Fruit fly (Drosophila melanogaster) whole organism, embryonic: ENCODE measurements around the gene veli.

ENCODE experiments used
- Atf-2 ChIP-seq: fragments of 200-800 bp; sonication (Bioruptor generic); optimal IDR thresholded peaks from 2 replicates; lab custom pipeline; 2016; ENCODE audit warnings: missing biosample characterization, missing genetic modification characterization
- CG12155 ChIP-seq: fragments of 200-800 bp; sonication (Bioruptor generic); optimal IDR thresholded peaks from 3 replicates; lab custom pipeline; 2016; ENCODE audit warnings: missing biosample characterization, missing genetic modification characterization
- CG1233 ChIP-seq: fragments of 200-800 bp; sonication (Bioruptor generic); optimal IDR thresholded peaks from 4 replicates; lab custom pipeline; 2018; ENCODE audit warnings: missing biosample characterization, mild to moderate bottlenecking, missing genetic modification characterization
- CG13775 ChIP-seq: fragments of 200-800 bp; sonication (Bioruptor generic); optimal IDR thresholded peaks from 3 replicates; lab custom pipeline; 2017; ENCODE audit warnings: missing biosample characterization, mild to moderate bottlenecking, missing genetic modification characterization
- CG14014 ChIP-seq: fragments of 200-800 bp; sonication (Bioruptor generic); IDR thresholded peaks from 2 replicates; pipeline ENCODE4 v1.3.6; 2022; ENCODE audit warnings: missing biosample characterization, missing genetic modification characterization
- CG14860 ChIP-seq: fragments of 200-800 bp; sonication (Bioruptor generic); IDR thresholded peaks from 3 replicates; pipeline ENCODE4 v1.3.6; 2022; ENCODE audit warnings: missing biosample characterization, missing genetic modification characterization; ENCODE audit not compliant: partially characterized antibody
- CG15601 ChIP-seq: fragments of 200-800 bp; sonication (Bioruptor generic); optimal IDR thresholded peaks from 3 replicates; lab custom pipeline; 2019; ENCODE audit warnings: missing biosample characterization, mild to moderate bottlenecking, missing genetic modification characterization, moderate library complexity
- CG16779 ChIP-seq: fragments of 200-800 bp; sonication (Bioruptor generic); IDR thresholded peaks from 2 replicates; pipeline ENCODE4 v1.3.6; 2022; ENCODE audit warnings: missing biosample characterization, missing genetic modification characterization
- CG17385 ChIP-seq: fragments of 200-800 bp; sonication (Bioruptor generic); optimal IDR thresholded peaks from 3 replicates; lab custom pipeline; 2018; ENCODE audit warnings: missing biosample characterization, mild to moderate bottlenecking, missing genetic modification characterization
- CG30403 ChIP-seq: fragments of 200-800 bp; sonication (Bioruptor generic); optimal IDR thresholded peaks from 3 replicates; lab custom pipeline; 2016; ENCODE audit warnings: missing biosample characterization, missing genetic modification characterization
- CG31388 ChIP-seq: fragments of 200-800 bp; sonication (Bioruptor generic); optimal IDR thresholded peaks from 2 replicates; lab custom pipeline; 2016; ENCODE audit warnings: missing biosample characterization, missing genetic modification characterization
- CG6272 ChIP-seq: fragments of 200-800 bp; sonication (Bioruptor generic); IDR thresholded peaks from 2 replicates; pipeline ENCODE4 v1.3.6; 2022; ENCODE audit warnings: missing biosample characterization, missing genetic modification characterization
- CG6765 ChIP-seq: fragments of 200-800 bp; sonication (Bioruptor generic); optimal IDR thresholded peaks from 3 replicates; lab custom pipeline; 2017; ENCODE audit warnings: missing biosample characterization, mild to moderate bottlenecking, missing genetic modification characterization
- CG9932 ChIP-seq: fragments of 200-800 bp; sonication (Bioruptor generic); IDR thresholded peaks from 2 replicates; pipeline ENCODE4 v1.3.6; 2022; ENCODE audit warnings: missing biosample characterization, missing genetic modification characterization
- CHES-1-like ChIP-seq: fragments of 200-800 bp; sonication (Bioruptor generic); optimal IDR thresholded peaks from 2 replicates; lab custom pipeline; 2016; ENCODE audit warnings: missing biosample characterization, missing genetic modification characterization
- CTCF ChIP-seq: fragments of 200-800 bp; sonication (Bioruptor generic); optimal IDR thresholded peaks from 2 replicates; lab custom pipeline; 2017; ENCODE audit warnings: missing biosample characterization, mild to moderate bottlenecking, missing genetic modification characterization, moderate library complexity
- CkIIα-i1 ChIP-seq: fragments of 200-800 bp; sonication (Bioruptor generic); IDR thresholded peaks from 2 replicates; pipeline ENCODE4 v1.3.6; 2022; ENCODE audit warnings: missing biosample characterization, missing genetic modification characterization
- Dip3 ChIP-seq: fragments of 200-800 bp; sonication (Bioruptor generic); optimal IDR thresholded peaks from 3 replicates; lab custom pipeline; 2016; ENCODE audit warnings: missing biosample characterization, missing genetic modification characterization
- Eip74EF ChIP-seq, 2 experiments: fragments of 200-800 bp in 1 of 2; fragments of >200 bp in 1 of 2; sonication (Bioruptor generic) in 1 of 2; optimal IDR thresholded peaks; 2 replicates each; lab custom pipeline; 2017 to 2019; ENCODE audit warnings: missing biosample characterization in 2 of 2, missing genetic modification characterization in 2 of 2, mild to moderate bottlenecking in 1 of 2, moderate library complexity in 1 of 2
- Fer3 ChIP-seq: fragments of 200-800 bp; sonication (Bioruptor generic); optimal IDR thresholded peaks from 2 replicates; lab custom pipeline; 2018; ENCODE audit warnings: missing biosample characterization, mild to moderate bottlenecking, missing genetic modification characterization, moderate library complexity
- MBD-R2 ChIP-seq: fragments of 200-800 bp; sonication (Bioruptor generic); IDR thresholded peaks from 2 replicates; pipeline ENCODE4 v1.3.6; 2022; ENCODE audit warnings: missing biosample characterization, missing genetic modification characterization
- Nf-YA ChIP-seq: fragments of 200-800 bp; sonication (Bioruptor generic); IDR thresholded peaks from 2 replicates; pipeline ENCODE4 v1.3.6; 2022; ENCODE audit warnings: missing biosample characterization, missing genetic modification characterization
- Nf-YB ChIP-seq: fragments of 200-800 bp; sonication (Bioruptor generic); optimal IDR thresholded peaks from 3 replicates; lab custom pipeline; 2019; ENCODE audit warnings: missing biosample characterization, mild to moderate bottlenecking, missing genetic modification characterization, moderate library complexity
- NfI ChIP-seq: fragments of 200-800 bp; sonication (Bioruptor generic); optimal IDR thresholded peaks from 3 replicates; lab custom pipeline; 2018; ENCODE audit warnings: missing biosample characterization, mild to moderate bottlenecking, missing genetic modification characterization, moderate library complexity
- Scr ChIP-seq: fragments of 200-800 bp; sonication (Bioruptor generic); IDR thresholded peaks from 2 replicates; pipeline ENCODE4 v1.3.6; 2022; ENCODE audit warnings: missing biosample characterization, missing genetic modification characterization; ENCODE audit not compliant: partially characterized antibody
- Side ChIP-seq: fragments of 200-800 bp; sonication (Bioruptor generic); optimal IDR thresholded peaks from 2 replicates; lab custom pipeline; 2016; ENCODE audit warnings: missing biosample characterization, missing genetic modification characterization
- Sin3A ChIP-seq: fragments of >200 bp; optimal IDR thresholded peaks from 2 replicates; lab custom pipeline; 2018
- Sox100B ChIP-seq: fragments of 200-800 bp; sonication (Bioruptor generic); optimal IDR thresholded peaks from 3 replicates; lab custom pipeline; 2018; ENCODE audit warnings: missing biosample characterization, mild to moderate bottlenecking, missing genetic modification characterization
- Vsx1 ChIP-seq: fragments of 200-800 bp; sonication (Bioruptor generic); optimal IDR thresholded peaks from 2 replicates; lab custom pipeline; 2017; ENCODE audit warnings: missing biosample characterization, mild to moderate bottlenecking, missing genetic modification characterization, missing genetic modification reagents
- ase ChIP-seq: fragments of 200-800 bp; sonication (Bioruptor generic); IDR thresholded peaks from 3 replicates; pipeline ENCODE4 v1.3.6; 2022; ENCODE audit warnings: missing biosample characterization, missing genetic modification characterization
- dati ChIP-seq: fragments of 200-800 bp; sonication (Bioruptor generic); IDR thresholded peaks from 2 replicates; pipeline ENCODE4 v1.3.6; 2022; ENCODE audit warnings: missing biosample characterization, missing genetic modification characterization
- gsb-n ChIP-seq: fragments of 200-800 bp; sonication (Bioruptor generic); optimal IDR thresholded peaks from 3 replicates; lab custom pipeline; 2018; ENCODE audit warnings: missing biosample characterization, mild to moderate bottlenecking, missing genetic modification characterization
- h ChIP-seq: fragments of >200 bp; optimal IDR thresholded peaks from 2 replicates; lab custom pipeline; 2017
- ham ChIP-seq: fragments of 200-800 bp; sonication (Bioruptor generic); IDR thresholded peaks from 2 replicates; pipeline ENCODE4 v1.3.6; 2022; ENCODE audit warnings: missing biosample characterization, missing genetic modification characterization
- kah ChIP-seq: fragments of 200-800 bp; sonication (Bioruptor generic); optimal IDR thresholded peaks from 2 replicates; lab custom pipeline; 2018; ENCODE audit warnings: missing biosample characterization, mild to moderate bottlenecking, missing genetic modification characterization
- lov ChIP-seq, 2 experiments: fragments of 200-800 bp in 1 of 2; fragments of >200 bp in 1 of 2; sonication (Bioruptor generic) in 1 of 2; IDR thresholded peaks in 1 of 2; optimal IDR thresholded peaks in 1 of 2; 2 replicates in 1 of 2; 3 replicates in 1 of 2; pipeline versions ENCODE4 v1.3.6 to Lab custom; 2017 to 2022; ENCODE audit warnings: missing biosample characterization in 1 of 2, missing genetic modification characterization in 1 of 2
- luna ChIP-seq: fragments of 200-800 bp; sonication (Bioruptor generic); optimal IDR thresholded peaks from 2 replicates; lab custom pipeline; 2016; ENCODE audit warnings: missing biosample characterization, missing genetic modification characterization
- nerfin-1 ChIP-seq: fragments of 200-800 bp; sonication (Bioruptor generic); optimal IDR thresholded peaks from 3 replicates; lab custom pipeline; 2019; ENCODE audit warnings: missing biosample characterization, mild to moderate bottlenecking, missing genetic modification characterization, moderate library complexity
- nerfin-2 ChIP-seq: fragments of 200-800 bp; sonication (Bioruptor generic); IDR thresholded peaks from 2 replicates; pipeline ENCODE4 v1.3.6; 2022; ENCODE audit warnings: missing biosample characterization, missing genetic modification characterization; ENCODE audit not compliant: partially characterized antibody
- p53 ChIP-seq: fragments of 200-800 bp; sonication (Bioruptor generic); optimal IDR thresholded peaks from 2 replicates; lab custom pipeline; 2016; ENCODE audit warnings: missing biosample characterization, missing genetic modification characterization
- pita ChIP-seq: fragments of 200-800 bp; sonication (Bioruptor generic); optimal IDR thresholded peaks from 2 replicates; lab custom pipeline; 2017; ENCODE audit warnings: missing biosample characterization, mild to moderate bottlenecking, missing genetic modification characterization
- pum ChIP-seq: fragments of 200-800 bp; sonication (Bioruptor generic); optimal IDR thresholded peaks from 2 replicates; lab custom pipeline; 2016; ENCODE audit warnings: missing biosample characterization, missing genetic modification characterization
- sens ChIP-seq: fragments of 200-800 bp; sonication (Bioruptor generic); peaks from one replicate; lab custom pipeline; 2016; ENCODE audit warnings: missing biosample characterization, missing genetic modification characterization
- sens-2 ChIP-seq: fragments of 200-800 bp; sonication (Bioruptor generic); IDR thresholded peaks from 2 replicates; pipeline ENCODE4 v1.3.6; 2022; ENCODE audit warnings: missing biosample characterization, missing genetic modification characterization
- shn ChIP-seq: fragments of 200-800 bp; sonication (Bioruptor generic); optimal IDR thresholded peaks from 3 replicates; lab custom pipeline; 2016; ENCODE audit warnings: missing biosample characterization, missing genetic modification characterization
- slp2 ChIP-seq: fragments of 200-800 bp; sonication (Bioruptor generic); optimal IDR thresholded peaks from 2 replicates; lab custom pipeline; 2016; ENCODE audit warnings: missing biosample characterization, missing genetic modification characterization
- sr ChIP-seq: fragments of 200-800 bp; sonication (Bioruptor generic); IDR thresholded peaks from 3 replicates; pipeline ENCODE4 v1.3.6; 2022; ENCODE audit warnings: missing biosample characterization, missing genetic modification characterization
- stwl ChIP-seq: fragments of 200-800 bp; sonication (Bioruptor generic); optimal IDR thresholded peaks from 3 replicates; lab custom pipeline; 2018; ENCODE audit warnings: missing biosample characterization, mild to moderate bottlenecking, missing genetic modification characterization, moderate library complexity
- tll ChIP-seq, 2 experiments: fragments of 200-800 bp in 1 of 2; fragments of >200 bp in 1 of 2; sonication (Bioruptor generic) in 1 of 2; optimal IDR thresholded peaks; 2 replicates each; lab custom pipeline; 2017 to 2019; ENCODE audit warnings: missing biosample characterization in 2 of 2, missing genetic modification characterization in 2 of 2, mild to moderate bottlenecking in 1 of 2, moderate library complexity in 1 of 2
- toy ChIP-seq: fragments of 200-800 bp; sonication (Bioruptor generic); IDR thresholded peaks from 2 replicates; pipeline ENCODE4 v1.3.6; 2022; ENCODE audit warnings: missing biosample characterization, missing genetic modification characterization
- unpg ChIP-seq: fragments of 200-800 bp; sonication (Bioruptor generic); optimal IDR thresholded peaks from 3 replicates; lab custom pipeline; 2018; ENCODE audit warnings: missing biosample characterization, mild to moderate bottlenecking, missing genetic modification characterization, moderate library complexity
- vnd ChIP-seq: fragments of 200-800 bp; sonication (Bioruptor generic); IDR thresholded peaks from 3 replicates; pipeline ENCODE4 v1.3.6; 2022; ENCODE audit warnings: missing biosample characterization, missing genetic modification characterization; ENCODE audit not compliant: partially characterized antibody

veli gene

dm6 chr3R:25039028-25039476 is 26.3 kb downstream of the veli start, which contains the start of the genes Ythdf and bai (continued):
- TF ChIP-seq dati (GFP tag; lab: Robert Waterston, UW) (no peak), nerfin-2 (GFP tag; lab: Robert Waterston, UW) (peak; percentile 56; the same call in 1 of the 2 replicates), CG30403 (GFP tag; lab: Kevin White, UChicago) (peak; percentile 64), luna (GFP tag; lab: Kevin White, UChicago) (no peak), tll (GFP tag; optimal IDR thresholded peaks at IDR 0.05; lab: Kevin White, UChicago) (no peak), Dip3 (GFP tag; lab: Kevin White, UChicago) (peak; percentile 17), Nf-YA (GFP tag; lab: Robert Waterston, UW) (no peak), CG13775 (GFP tag; lab: Kevin White, UChicago) (peak; percentile 46), toy (GFP tag; lab: Robert Waterston, UW) (no peak), Sin3A (lab: Kevin White, UChicago) (peak; percentile 95), CG6272 (GFP tag; lab: Robert Waterston, UW) (no peak), Sox100B (GFP tag; lab: Kevin White, UChicago) (no peak), NfI (no peak), sens (GFP tag; lab: Kevin White, UChicago) (peak; percentile 79), Scr (GFP tag; lab: Robert Waterston, UW) (peak; percentile 91), CG17385 (GFP tag; lab: Kevin White, UChicago) (no peak), stwl (tag; lab: Kevin White, UChicago) (peak; percentile 54), CG14014 (no peak), shn (GFP tag; lab: Kevin White, UChicago) (peak; percentile 16), kah (GFP tag; lab: Kevin White, UChicago) (no peak), CTCF (GFP tag; lab: Kevin White, UChicago) (no peak), unpg (GFP tag; lab: Kevin White, UChicago) (no peak), vnd (GFP tag; lab: Robert Waterston, UW) (peak; percentile 83), gsb-n (no peak), lov (optimal IDR thresholded peaks at IDR 0.05; lab: Kevin White, UChicago) (no peak), lov (GFP tag; IDR thresholded peaks at IDR 0.05; lab: Robert Waterston, UW) (no peak), CG1233 (GFP tag; lab: Kevin White, UChicago) (no peak), ase (GFP tag; lab: Robert Waterston, UW) (no peak), CkIIα-i1 (no peak), Side (GFP tag; lab: Kevin White, UChicago) (peak; percentile 27), Vsx1 (GFP tag; lab: Kevin White, UChicago) (no peak), pita (GFP tag; lab: Kevin White, UChicago) (no peak), CHES-1-like (GFP tag; lab: Kevin White, UChicago) (peak; percentile 61), CG6765 (GFP tag; lab: Kevin White, UChicago) (no peak), CG9932 (GFP tag; lab: Robert Waterston, UW) (no peak), MBD-R2 (GFP tag; lab: Robert Waterston, UW) (peak; percentile 59), CG16779 (GFP tag; lab: Robert Waterston, UW) (no peak), slp2 (GFP tag; lab: Kevin White, UChicago) (peak; percentile 12), h (lab: Kevin White, UChicago) (no peak), sr (GFP tag; lab: Robert Waterston, UW) (no peak), Fer3 (no peak), Atf-2 (GFP tag; lab: Kevin White, UChicago) (no peak), ham (GFP tag; lab: Robert Waterston, UW) (no peak), CG14860 (GFP tag; lab: Robert Waterston, UW) (peak; percentile 86), Nf-YB (GFP tag; lab: Kevin White, UChicago) (no peak), CG31388 (GFP tag; lab: Kevin White, UChicago) (no peak), CG12155 (peak; percentile 63), CG15601 (tag; lab: Kevin White, UChicago) (no peak), Eip74EF (GFP tag; optimal IDR thresholded peaks at IDR 0.05; lab: Kevin White, UChicago) (no peak), sens-2 (GFP tag; lab: Robert Waterston, UW) (no peak), nerfin-1 (tag; lab: Kevin White, UChicago) (no peak), p53 (GFP tag; lab: Kevin White, UChicago) (no peak), pum (GFP tag; lab: Kevin White, UChicago) (no peak)
